Worm (Caenorhabditis elegans) whole organism, late embryonic: Measurements from ENCODE around the gene nas-25.

Experiments used
- F13H6.1 ChIP-seq: sonication (generic microtip); optimal IDR thresholded peaks from 2 replicates; lab custom pipeline; 2016; ENCODE audit warnings: missing genetic modification characterization, missing compliant biosample characterization
- ama-1 ChIP-seq: fragments of 150-350 bp; optimal IDR thresholded peaks from 2 replicates; lab custom pipeline; 2014
- ceh-9 ChIP-seq: sonication (generic microtip); optimal IDR thresholded peaks from 2 replicates; lab custom pipeline; 2016; ENCODE audit warnings: mild to moderate bottlenecking, missing genetic modification characterization, inconsistent platforms, missing compliant biosample characterization
- dmd-4 ChIP-seq: sonication (generic microtip); optimal IDR thresholded peaks from 2 replicates; lab custom pipeline; 2016; ENCODE audit warnings: borderline replicate concordance, missing genetic modification characterization, missing compliant biosample characterization
- fkh-10 ChIP-seq: fragments of 150-350 bp; optimal IDR thresholded peaks from 2 replicates; lab custom pipeline; 2014; ENCODE audit warnings: missing biosample characterization, missing genetic modification reagents, missing genetic modification characterization
- gmeb-2 ChIP-seq: sonication (generic microtip); optimal IDR thresholded peaks from 2 replicates; lab custom pipeline; 2016; ENCODE audit warnings: missing genetic modification characterization, inconsistent platforms, missing compliant biosample characterization
- hlh-30 ChIP-seq: sonication (generic microtip); optimal IDR thresholded peaks from 2 replicates; lab custom pipeline; 2017; ENCODE audit warnings: antibody characterized with exemption, missing genetic modification characterization, missing compliant biosample characterization; ENCODE audit not compliant: insufficient read depth
- odd-2 ChIP-seq: sonication (generic microtip); optimal IDR thresholded peaks from 2 replicates; lab custom pipeline; 2017; ENCODE audit warnings: antibody characterized with exemption, mild to moderate bottlenecking, missing genetic modification characterization, missing compliant biosample characterization
- pag-3 ChIP-seq: sonication (generic microtip); optimal IDR thresholded peaks from 2 replicates; lab custom pipeline; 2016; ENCODE audit warnings: missing compliant biosample characterization, missing genetic modification characterization, borderline replicate concordance
- pha-4 ChIP-seq: fragments of 150-350 bp; optimal IDR thresholded peaks from 2 replicates; lab custom pipeline; 2018; ENCODE audit warnings: missing biosample characterization, missing genetic modification reagents, missing genetic modification characterization
- syd-9 ChIP-seq: sonication (generic microtip); optimal IDR thresholded peaks from 2 replicates; lab custom pipeline; 2016; ENCODE audit warnings: mild to moderate bottlenecking, missing genetic modification characterization, moderate library complexity, missing compliant biosample characterization
- tbx-2 ChIP-seq: sonication (generic microtip); optimal IDR thresholded peaks from 2 replicates; lab custom pipeline; 2016; ENCODE audit warnings: missing genetic modification characterization, missing compliant biosample characterization
- unc-86 ChIP-seq: sonication (generic microtip); optimal IDR thresholded peaks from 2 replicates; lab custom pipeline; 2016; ENCODE audit warnings: missing genetic modification characterization, missing compliant biosample characterization
- ztf-16 ChIP-seq: sonication (generic microtip); optimal IDR thresholded peaks from 2 replicates; lab custom pipeline; 2017; ENCODE audit warnings: missing genetic modification characterization, missing compliant biosample characterization

DNA sequence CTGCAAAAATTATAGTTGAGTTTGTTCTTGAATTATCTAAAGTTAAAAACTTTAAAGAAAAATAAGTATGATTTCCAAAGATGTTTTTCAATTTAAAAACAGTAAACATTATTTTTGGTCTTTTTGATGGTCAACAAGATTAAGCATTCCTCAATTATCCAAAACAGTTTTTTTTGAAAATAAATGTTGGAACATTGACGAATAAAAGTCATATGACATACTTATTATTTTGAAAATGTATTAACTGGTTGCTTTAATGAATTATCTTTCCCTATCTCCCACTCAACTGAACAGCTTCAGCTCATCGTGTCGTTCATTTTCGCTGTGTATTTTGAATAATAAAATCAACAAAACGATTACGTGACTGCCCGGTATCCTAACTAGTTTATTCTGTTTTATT lies 31.2 kb downstream of the nas-25 start:
- TF ChIP-seq unc-86 (tag; lab: Kevin White, UChicago) (no peak), tbx-2 (tag; lab: Kevin White, UChicago) (no peak), dmd-4 (tag; lab: Kevin White, UChicago) (no peak), ztf-16 (tag; lab: Kevin White, UChicago) (no peak), pag-3 (tag; lab: Kevin White, UChicago) (no peak), odd-2 (tag; lab: Kevin White, UChicago) (no peak), fkh-10 (GFP tag; lab: Kevin White, UChicago) (no peak), gmeb-2 (tag; lab: Kevin White, UChicago) (no peak), syd-9 (tag; lab: Kevin White, UChicago) (no peak), hlh-30 (tag; lab: Kevin White, UChicago) (no peak), ceh-9 (no peak), ama-1 (lab: Kevin White, UChicago) (no peak), F13H6.1 (tag; lab: Kevin White, UChicago) (no peak), pha-4 (no peak)
